Worm (Caenorhabditis elegans): ENCODE results near the gene pll-1.

ce11 chrIII:352992-353391 lies 12.8 kb upstream of the pll-1 start:
- TF ChIP-seq F26F4.8 (GFP tag; conservative IDR thresholded peaks at IDR 0.05) (no peak), ceh-32 (tag; optimal IDR thresholded peaks at IDR 0.05; ENCODE audit: poor library complexity) (no peak), fkh-10 (GFP tag; optimal IDR thresholded peaks at IDR 0.05) (no peak), lim-7 (GFP tag; IDR thresholded peaks at IDR 0.05) (no peak)
